Worm (Caenorhabditis elegans) whole organism, mixed stage, embryonic: Measurements from ENCODE around the gene dlc-5.

Source experiments
- M03D4.4 ChIP-seq: sonication (generic microtip); optimal IDR thresholded peaks from 2 replicates; lab custom pipeline; 2017; ENCODE audit warnings: mild to moderate bottlenecking, missing genetic modification characterization, missing compliant biosample characterization
- blmp-1 ChIP-seq: fragments of 150-350 bp; optimal IDR thresholded peaks from 2 replicates; lab custom pipeline; 2014; ENCODE audit warnings: missing biosample characterization, missing genetic modification characterization
- ceh-39 ChIP-seq: fragments of 150-350 bp; optimal IDR thresholded peaks from 2 replicates; lab custom pipeline; 2014; ENCODE audit warnings: missing biosample characterization, missing genetic modification characterization
- ceh-43 ChIP-seq: fragments of 200-800 bp; sonication (Bioruptor generic); optimal IDR thresholded peaks from 2 replicates; lab custom pipeline; 2018; ENCODE audit warnings: mild to moderate bottlenecking, missing genetic modification characterization, moderate library complexity, missing compliant biosample characterization
- ceh-83 ChIP-seq: fragments of 200-800 bp; sonication (Bioruptor generic); optimal IDR thresholded peaks from 2 replicates; lab custom pipeline; 2018; ENCODE audit warnings: mild to moderate bottlenecking, missing genetic modification characterization, missing compliant biosample characterization
- ces-1 ChIP-seq: fragments of 150-350 bp; optimal IDR thresholded peaks from 2 replicates; lab custom pipeline; 2014; ENCODE audit warnings: missing biosample characterization, missing genetic modification reagents, missing genetic modification characterization
- cnd-1 ChIP-seq: fragments of 200-800 bp; sonication (Bioruptor generic); optimal IDR thresholded peaks from 2 replicates; lab custom pipeline; 2018; ENCODE audit warnings: mild to moderate bottlenecking, missing genetic modification characterization, missing compliant biosample characterization
- drap-1 ChIP-seq: fragments of 200-800 bp; sonication (Bioruptor generic); optimal IDR thresholded peaks from 3 replicates; lab custom pipeline; 2018; ENCODE audit warnings: mild to moderate bottlenecking, missing genetic modification characterization, missing compliant biosample characterization
- elt-1 ChIP-seq: sonication (generic microtip); optimal IDR thresholded peaks from 2 replicates; lab custom pipeline; 2017; ENCODE audit warnings: missing genetic modification characterization, mild to moderate bottlenecking, missing compliant biosample characterization, antibody characterized with exemption, moderate library complexity, borderline replicate concordance; ENCODE audit not compliant: insufficient read depth
- elt-3 ChIP-seq: fragments of 150-350 bp; optimal IDR thresholded peaks from 2 replicates; lab custom pipeline; 2014; ENCODE audit warnings: missing biosample characterization, missing genetic modification characterization
- flh-1 ChIP-seq: fragments of 200-800 bp; sonication (Bioruptor generic); optimal IDR thresholded peaks from 2 replicates; lab custom pipeline; 2018; ENCODE audit warnings: mild to moderate bottlenecking, missing genetic modification characterization, moderate library complexity, missing compliant biosample characterization
- ham-2 ChIP-seq: fragments of 200-800 bp; sonication (Bioruptor generic); optimal IDR thresholded peaks from 2 replicates; lab custom pipeline; 2018; ENCODE audit warnings: mild to moderate bottlenecking, missing genetic modification characterization, missing compliant biosample characterization
- hlh-1 ChIP-seq: fragments of 150-350 bp; optimal IDR thresholded peaks from 2 replicates; lab custom pipeline; 2014; ENCODE audit warnings: missing biosample characterization, missing genetic modification reagents, missing genetic modification characterization
- lin-13 ChIP-seq: fragments of 150-350 bp; optimal IDR thresholded peaks from 2 replicates; lab custom pipeline; 2014; ENCODE audit warnings: missing biosample characterization, missing genetic modification characterization
- lin-32 ChIP-seq: fragments of 200-800 bp; sonication (Bioruptor generic); optimal IDR thresholded peaks from 2 replicates; lab custom pipeline; 2018; ENCODE audit warnings: mild to moderate bottlenecking, missing genetic modification characterization, missing compliant biosample characterization
- lsy-2 ChIP-seq: fragments of 150-350 bp; optimal IDR thresholded peaks from 2 replicates; lab custom pipeline; 2014; ENCODE audit warnings: missing biosample characterization, missing genetic modification characterization
- mab-5 ChIP-seq: fragments of 150-350 bp; optimal IDR thresholded peaks from 2 replicates; lab custom pipeline; 2014; ENCODE audit warnings: missing biosample characterization, missing genetic modification characterization
- mep-1 ChIP-seq: fragments of 150-350 bp; optimal IDR thresholded peaks from 2 replicates; lab custom pipeline; 2017; ENCODE audit warnings: missing biosample characterization, missing genetic modification reagents, missing genetic modification characterization, inconsistent platforms
- mls-2 ChIP-seq: sonication (generic microtip); optimal IDR thresholded peaks from 2 replicates; lab custom pipeline; 2016; ENCODE audit warnings: mild to moderate bottlenecking, missing genetic modification characterization, moderate library complexity, missing compliant biosample characterization
- nhr-12 ChIP-seq: fragments of 150-350 bp; optimal IDR thresholded peaks from 2 replicates; lab custom pipeline; 2014; ENCODE audit warnings: missing biosample characterization, missing genetic modification characterization
- nhr-237 ChIP-seq: fragments of 150-350 bp; optimal IDR thresholded peaks from 2 replicates; lab custom pipeline; 2014; ENCODE audit warnings: missing biosample characterization, missing genetic modification characterization
- nhr-28 ChIP-seq: fragments of 150-350 bp; optimal IDR thresholded peaks from 2 replicates; lab custom pipeline; 2014; ENCODE audit warnings: missing biosample characterization, missing genetic modification characterization
- nhr-76 ChIP-seq: sonication (generic microtip); optimal IDR thresholded peaks from 2 replicates; lab custom pipeline; 2017; ENCODE audit warnings: missing biosample characterization, missing genetic modification characterization
- pha-4 ChIP-seq: fragments of 150-350 bp; optimal IDR thresholded peaks from 2 replicates; lab custom pipeline; 2018; ENCODE audit warnings: missing biosample characterization, missing genetic modification reagents, missing genetic modification characterization
- sem-2 ChIP-seq: fragments of 200-800 bp; sonication (Bioruptor generic); optimal IDR thresholded peaks from 2 replicates; lab custom pipeline; 2018; ENCODE audit warnings: mild to moderate bottlenecking, missing genetic modification characterization, missing compliant biosample characterization
- snpc-4 ChIP-seq: fragments of 150-350 bp; optimal IDR thresholded peaks from 2 replicates; lab custom pipeline; 2014; ENCODE audit warnings: missing biosample characterization, missing genetic modification characterization
- sptf-1 ChIP-seq: sonication (generic microtip); optimal IDR thresholded peaks from 2 replicates; lab custom pipeline; 2017; ENCODE audit warnings: mild to moderate bottlenecking, missing genetic modification characterization, moderate library complexity, missing compliant biosample characterization
- tbx-8 ChIP-seq: fragments of 200-800 bp; sonication (Bioruptor generic); optimal IDR thresholded peaks from 2 replicates; lab custom pipeline; 2018; ENCODE audit warnings: mild to moderate bottlenecking, missing genetic modification characterization, moderate library complexity, missing compliant biosample characterization
- unc-120 ChIP-seq: sonication (generic microtip); optimal IDR thresholded peaks from 2 replicates; lab custom pipeline; 2017; ENCODE audit warnings: missing genetic modification characterization, missing compliant biosample characterization; ENCODE audit not compliant: poor library complexity, severe bottlenecking
- unc-39 ChIP-seq: fragments of 150-350 bp; optimal IDR thresholded peaks from 2 replicates; lab custom pipeline; 2014; ENCODE audit warnings: missing biosample characterization, missing genetic modification characterization
- unc-62 ChIP-seq: fragments of 150-350 bp; optimal IDR thresholded peaks from 2 replicates; lab custom pipeline; 2014; ENCODE audit warnings: missing biosample characterization, missing genetic modification reagents, missing genetic modification characterization
- ztf-11 ChIP-seq: fragments of 150-350 bp; optimal IDR thresholded peaks from 2 replicates; lab custom pipeline; 2014; ENCODE audit warnings: missing biosample characterization, missing genetic modification characterization

dlc-5 gene

ce11 chrIV:6442016-6442618 is 4.1 kb downstream of the dlc-5 start:
- TF ChIP-seq nhr-237 (tag; lab: Kevin White, UChicago) (no peak), ceh-39 (no peak), mep-1 (tag; lab: Kevin White, UChicago) (no peak), ceh-83 (peak; percentile 54)

ce11 chrIV:6443018-6443417 is 5.0 kb downstream of the dlc-5 start:
- TF ChIP-seq nhr-237 (tag; lab: Kevin White, UChicago) (no peak), ceh-83 (no peak)

ce11 chrIV:6457472-6457871 is 19.5 kb downstream of the dlc-5 start, which contains the start of gene lgc-10:
Gene lgc-10 (minus strand): TSS chrIV:6457572.
- no peak for TF ChIP-seq M03D4.4 (tag; lab: Kevin White, UChicago)
- no peak for TF ChIP-seq nhr-76 (tag; lab: Kevin White, UChicago)
- no peak for TF ChIP-seq pha-4 (tag; lab: Kevin White, UChicago)
- TF ChIP-seq sem-2 (GFP tag; lab: Kevin White, UChicago): no peak
- TF ChIP-seq ceh-43 (GFP tag; lab: Kevin White, UChicago): no peak
- no peak for TF ChIP-seq lsy-2
- TF ChIP-seq tbx-8 (GFP tag; lab: Kevin White, UChicago): no peak
- no peak for TF ChIP-seq mab-5 (tag; lab: Kevin White, UChicago)
- TF ChIP-seq ces-1 (GFP tag; lab: Kevin White, UChicago): no peak
- no peak for TF ChIP-seq unc-120
- no peak for TF ChIP-seq elt-1 (tag; lab: Kevin White, UChicago)
- TF ChIP-seq elt-3: no peak
- TF ChIP-seq drap-1 (GFP tag; lab: Kevin White, UChicago): no peak
- no peak for TF ChIP-seq blmp-1 (tag; lab: Kevin White, UChicago)
- TF ChIP-seq unc-62: no peak
- no peak for TF ChIP-seq lin-13
- TF ChIP-seq snpc-4 (tag; lab: Kevin White, UChicago): no peak

- TF ChIP-seq nhr-237 (tag; lab: Kevin White, UChicago): no peak
- no peak for TF ChIP-seq mab-5 (tag; lab: Kevin White, UChicago)
- TF ChIP-seq ham-2 (GFP tag; lab: Kevin White, UChicago): no peak
- no peak for TF ChIP-seq nhr-76 (tag; lab: Kevin White, UChicago)
- no peak for TF ChIP-seq mls-2
Measured at ce11 chrIV:6460596-6460995, 22.6 kb downstream of the dlc-5 start.

- TF ChIP-seq hlh-1 (no peak), pha-4 (tag; lab: Kevin White, UChicago) (no peak), unc-39 (tag; lab: Kevin White, UChicago) (no peak), nhr-76 (tag; lab: Kevin White, UChicago) (no peak), nhr-28 (tag; lab: Kevin White, UChicago) (no peak), lin-32 (GFP tag; lab: Kevin White, UChicago) (no peak), ceh-83 (no peak), lin-13 (no peak), ceh-43 (GFP tag; lab: Kevin White, UChicago) (no peak), sptf-1 (no peak), elt-3 (no peak), ceh-39 (no peak), lsy-2 (no peak)
Measured at ce11 chrIV:6464005-6464404, 26.0 kb downstream of the dlc-5 start, which contains the start of gene acr-25. Gene acr-25 (plus strand): TSS chrIV:6464305.

ce11 chrIV:6471216-6471615 is 33.2 kb downstream of the dlc-5 start, which contains the start of gene tmed-13:
Gene tmed-13 (minus strand): TSS chrIV:6471384.
- TF ChIP-seq lsy-2 (no peak), ham-2 (GFP tag; lab: Kevin White, UChicago) (no peak), nhr-12 (tag; lab: Kevin White, UChicago) (no peak), nhr-28 (tag; lab: Kevin White, UChicago) (no peak), ceh-43 (GFP tag; lab: Kevin White, UChicago) (no peak), drap-1 (GFP tag; lab: Kevin White, UChicago) (no peak), M03D4.4 (tag; lab: Kevin White, UChicago) (no peak), cnd-1 (peak; percentile 91), tbx-8 (GFP tag; lab: Kevin White, UChicago) (no peak), ceh-39 (no peak), hlh-1 (no peak), lin-13 (no peak), mls-2 (no peak), ztf-11 (tag; lab: Kevin White, UChicago) (no peak), elt-1 (tag; lab: Kevin White, UChicago) (no peak), flh-1 (GFP tag; lab: Kevin White, UChicago) (no peak), mab-5 (tag; lab: Kevin White, UChicago) (no peak), ces-1 (GFP tag; lab: Kevin White, UChicago) (peak; percentile 55)
